Worm (Caenorhabditis elegans): ENCODE measurements around the gene mre-11.
A peak's percentile ranks its signal among the peaks of the same experiment; 100 is the strongest.

The mre-11 gene

ce11 chrV:10725424-10725951 lies 11.2 kb downstream of the mre-11 start:
- TF ChIP-seq ceh-36 (tag; optimal IDR thresholded peaks at IDR 0.05) = no peak
- TF ChIP-seq B0310.2 (tag; optimal IDR thresholded peaks at IDR 0.05) = no peak
- no peak for TF ChIP-seq flt-1 (GFP tag; IDR thresholded peaks at IDR 0.05)
- TF ChIP-seq hnd-1 (tag; optimal IDR thresholded peaks at IDR 0.05) = no peak

- no peak for TF ChIP-seq ets-7 (tag; optimal IDR thresholded peaks at IDR 0.05)
- no peak for TF ChIP-seq F13C5.2 (tag; optimal IDR thresholded peaks at IDR 0.05)
- no peak for TF ChIP-seq tbx-37 (GFP tag; conservative IDR thresholded peaks at IDR 0.05)
- no peak for TF ChIP-seq tra-4 (tag; optimal IDR thresholded peaks at IDR 0.05)
These were observed 12.2 kb downstream of the mre-11 start for ce11 chrV:10724472-10724871.

ce11 chrV:10723583-10723982 lies 13.1 kb downstream of the mre-11 start:
- TF ChIP-seq pes-1 (GFP tag; IDR thresholded peaks at IDR 0.05) = no peak
- TF ChIP-seq tbx-37 (GFP tag; conservative IDR thresholded peaks at IDR 0.05) = no peak
- no peak for TF ChIP-seq ama-1 (optimal IDR thresholded peaks at IDR 0.05)
- no peak for TF ChIP-seq aly-1 (tag; optimal IDR thresholded peaks at IDR 0.05)
- no peak for TF ChIP-seq ceh-36 (tag; optimal IDR thresholded peaks at IDR 0.05)
- TF ChIP-seq hmg-4 (GFP tag; optimal IDR thresholded peaks at IDR 0.05) = no peak
- TF ChIP-seq tra-4 (tag; optimal IDR thresholded peaks at IDR 0.05) = no peak
- TF ChIP-seq hnd-1 (tag; optimal IDR thresholded peaks at IDR 0.05) = no peak
- TF ChIP-seq ceh-13 (GFP tag; optimal IDR thresholded peaks at IDR 0.05) = no peak
- TF ChIP-seq B0310.2 (tag; optimal IDR thresholded peaks at IDR 0.05) = no peak
- TF ChIP-seq hmbx-1 (tag; optimal IDR thresholded peaks at IDR 0.05) = no peak
- TF ChIP-seq sea-1 (GFP tag; conservative IDR thresholded peaks at IDR 0.05) = no peak
- no peak for TF ChIP-seq F13C5.2 (tag; optimal IDR thresholded peaks at IDR 0.05)
- no peak for TF ChIP-seq ets-7 (tag; optimal IDR thresholded peaks at IDR 0.05)
- no peak for TF ChIP-seq scrt-1 (GFP tag; IDR thresholded peaks at IDR 0.05)
- no peak for TF ChIP-seq flt-1 (GFP tag; IDR thresholded peaks at IDR 0.05)

- TF ChIP-seq ceh-13 (GFP tag; optimal IDR thresholded peaks at IDR 0.05) (no peak), flt-1 (GFP tag; IDR thresholded peaks at IDR 0.05) (no peak), ceh-36 (tag; optimal IDR thresholded peaks at IDR 0.05) (no peak), scrt-1 (GFP tag; IDR thresholded peaks at IDR 0.05) (no peak), tbx-37 (GFP tag; conservative IDR thresholded peaks at IDR 0.05) (no peak), pes-1 (GFP tag; IDR thresholded peaks at IDR 0.05) (no peak), tra-4 (tag; optimal IDR thresholded peaks at IDR 0.05) (no peak), sea-1 (GFP tag; conservative IDR thresholded peaks at IDR 0.05) (no peak)
These were observed 13.5 kb downstream of the mre-11 start for ce11 chrV:10723181-10723580.

ce11 chrV:10722595-10722994 lies 14.1 kb downstream of the mre-11 start:
- TF ChIP-seq tbx-37 (GFP tag; conservative IDR thresholded peaks at IDR 0.05) (no peak), aly-1 (tag; optimal IDR thresholded peaks at IDR 0.05) (no peak), tbx-11 (GFP tag; IDR thresholded peaks at IDR 0.05) (no peak), hnd-1 (tag; optimal IDR thresholded peaks at IDR 0.05) (no peak), B0310.2 (tag; optimal IDR thresholded peaks at IDR 0.05) (no peak), ceh-36 (tag; optimal IDR thresholded peaks at IDR 0.05) (no peak), ama-1 (optimal IDR thresholded peaks at IDR 0.05) (no peak), pes-1 (GFP tag; IDR thresholded peaks at IDR 0.05) (no peak)

ce11 chrV:10721912-10722426 lies 14.7 kb downstream of the mre-11 start:
- no peak for TF ChIP-seq B0310.2 (tag; optimal IDR thresholded peaks at IDR 0.05)
- TF ChIP-seq scrt-1 (GFP tag; IDR thresholded peaks at IDR 0.05) = 0 out of 2 replicates have a peak, but pooled peaks have one; percentile 36

ce11 chrV:10721304-10721703 lies 15.4 kb downstream of the mre-11 start:
- TF ChIP-seq hmbx-1 (tag; optimal IDR thresholded peaks at IDR 0.05) (no peak), sea-1 (GFP tag; conservative IDR thresholded peaks at IDR 0.05) (no peak), tbx-11 (GFP tag; IDR thresholded peaks at IDR 0.05) (no peak), tbx-37 (GFP tag; conservative IDR thresholded peaks at IDR 0.05) (no peak), F13C5.2 (tag; optimal IDR thresholded peaks at IDR 0.05) (no peak), ets-7 (tag; optimal IDR thresholded peaks at IDR 0.05) (no peak), B0310.2 (tag; optimal IDR thresholded peaks at IDR 0.05) (no peak), scrt-1 (GFP tag; IDR thresholded peaks at IDR 0.05) (no peak), tra-4 (tag; optimal IDR thresholded peaks at IDR 0.05) (no peak), hnd-1 (tag; optimal IDR thresholded peaks at IDR 0.05) (no peak), hmg-4 (GFP tag; optimal IDR thresholded peaks at IDR 0.05) (no peak), flt-1 (GFP tag; IDR thresholded peaks at IDR 0.05) (no peak), ceh-13 (GFP tag; optimal IDR thresholded peaks at IDR 0.05) (no peak), aly-1 (tag; optimal IDR thresholded peaks at IDR 0.05) (no peak), ama-1 (optimal IDR thresholded peaks at IDR 0.05) (no peak), pes-1 (GFP tag; IDR thresholded peaks at IDR 0.05) (no peak), ceh-36 (tag; optimal IDR thresholded peaks at IDR 0.05) (no peak)

ce11 chrV:10720876-10721275 lies 15.8 kb downstream of the mre-11 start:
- TF ChIP-seq aly-1 (tag; optimal IDR thresholded peaks at IDR 0.05) = no peak
- no peak for TF ChIP-seq ceh-13 (GFP tag; optimal IDR thresholded peaks at IDR 0.05)
- no peak for TF ChIP-seq sea-1 (GFP tag; conservative IDR thresholded peaks at IDR 0.05)
- no peak for TF ChIP-seq hmbx-1 (tag; optimal IDR thresholded peaks at IDR 0.05)
- TF ChIP-seq tbx-11 (GFP tag; IDR thresholded peaks at IDR 0.05) = no peak
- no peak for TF ChIP-seq F13C5.2 (tag; optimal IDR thresholded peaks at IDR 0.05)
- no peak for TF ChIP-seq tra-4 (tag; optimal IDR thresholded peaks at IDR 0.05)
- no peak for TF ChIP-seq tbx-37 (GFP tag; conservative IDR thresholded peaks at IDR 0.05)
- no peak for TF ChIP-seq ceh-36 (tag; optimal IDR thresholded peaks at IDR 0.05)
- TF ChIP-seq ama-1 (optimal IDR thresholded peaks at IDR 0.05) = no peak
- TF ChIP-seq flt-1 (GFP tag; IDR thresholded peaks at IDR 0.05) = no peak
- no peak for TF ChIP-seq pes-1 (GFP tag; IDR thresholded peaks at IDR 0.05)
- no peak for TF ChIP-seq hnd-1 (tag; optimal IDR thresholded peaks at IDR 0.05)
- no peak for TF ChIP-seq hmg-4 (GFP tag; optimal IDR thresholded peaks at IDR 0.05)
- no peak for TF ChIP-seq ets-7 (tag; optimal IDR thresholded peaks at IDR 0.05)
- TF ChIP-seq scrt-1 (GFP tag; IDR thresholded peaks at IDR 0.05) = no peak
- TF ChIP-seq B0310.2 (tag; optimal IDR thresholded peaks at IDR 0.05) = no peak
